Fruit fly (Drosophila melanogaster) whole organism, pupa: ENCODE measurements around the gene RASSF8.

Experiments used
- CG17806 ChIP-seq: fragments of 200-800 bp; sonication (Bioruptor generic); optimal IDR thresholded peaks from 2 replicates; lab custom pipeline; 2018; ENCODE audit warnings: missing biosample characterization, mild to moderate bottlenecking, missing genetic modification characterization, moderate library complexity
- CG34367 ChIP-seq: fragments of 200-800 bp; sonication (Bioruptor generic); optimal IDR thresholded peaks from 2 replicates; lab custom pipeline; 2018; ENCODE audit warnings: missing biosample characterization, mild to moderate bottlenecking, missing genetic modification characterization
- D1 ChIP-seq: fragments of 200-800 bp; sonication (Bioruptor generic); optimal IDR thresholded peaks from 2 replicates; lab custom pipeline; 2018; ENCODE audit warnings: missing biosample characterization, mild to moderate bottlenecking, missing genetic modification characterization, moderate library complexity

DNA sequence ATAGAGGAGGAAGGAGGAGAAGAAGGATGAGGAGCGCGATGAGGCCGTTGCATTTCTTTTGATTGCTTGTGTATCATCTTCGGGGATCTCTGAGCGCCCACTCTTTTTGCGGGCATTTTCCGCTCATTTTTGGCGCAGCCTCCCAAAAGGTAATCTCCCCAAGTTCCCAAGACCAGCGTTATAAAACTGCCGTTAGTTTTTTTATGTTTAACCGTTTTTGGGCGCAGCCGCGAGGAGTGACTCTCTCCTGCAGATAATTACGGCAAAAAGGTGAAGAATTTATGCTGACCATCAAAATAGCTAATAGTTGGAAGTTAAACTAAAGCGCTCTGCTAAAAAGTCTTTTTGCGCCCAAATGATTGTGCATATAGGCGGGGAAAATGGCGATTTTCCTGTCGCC is 23.2 kb upstream of the RASSF8 start:
- no peak for TF ChIP-seq CG17806 (tag; lab: Kevin White, UChicago)
- no peak for TF ChIP-seq D1 (tag; lab: Kevin White, UChicago)
- no peak for TF ChIP-seq CG34367
